Fruit fly (Drosophila melanogaster) whole organism, embryonic: Measurements from ENCODE around the gene CG42263.

Experiments used
- CG10274 ChIP-seq: fragments of 200-800 bp; sonication (Bioruptor generic); optimal IDR thresholded peaks from 3 replicates; lab custom pipeline; 2017; ENCODE audit warnings: missing biosample characterization, mild to moderate bottlenecking, missing genetic modification characterization
- CG11247 ChIP-seq: fragments of 200-800 bp; sonication (Bioruptor generic); IDR thresholded peaks from 2 replicates; pipeline ENCODE4 v1.3.6; 2022; ENCODE audit warnings: missing biosample characterization, missing genetic modification characterization
- CG11456 ChIP-seq: fragments of 200-800 bp; sonication (Bioruptor generic); IDR thresholded peaks from 3 replicates; pipeline ENCODE4 v1.3.6; 2022; ENCODE audit warnings: missing biosample characterization, missing genetic modification characterization
- CG14050 ChIP-seq: fragments of 200-800 bp; sonication (Bioruptor generic); IDR thresholded peaks from 3 replicates; pipeline ENCODE4 v1.3.6; 2022; ENCODE audit warnings: missing biosample characterization, missing genetic modification characterization
- CG15479 ChIP-seq: fragments of 200-800 bp; sonication (Bioruptor generic); optimal IDR thresholded peaks from 3 replicates; lab custom pipeline; 2019; ENCODE audit warnings: missing biosample characterization, mild to moderate bottlenecking, missing genetic modification characterization, moderate library complexity
- CG16813 ChIP-seq: fragments of 200-800 bp; sonication (Bioruptor generic); IDR thresholded peaks from 3 replicates; pipeline ENCODE4 v1.3.6; 2022; ENCODE audit warnings: missing biosample characterization, missing genetic modification characterization; ENCODE audit not compliant: partially characterized antibody
- CG30020 ChIP-seq: fragments of 200-800 bp; optimal IDR thresholded peaks from 2 replicates; lab custom pipeline; 2019; ENCODE audit warnings: missing biosample characterization, mild to moderate bottlenecking, missing genetic modification characterization, moderate library complexity
- CG30431 ChIP-seq: fragments of 200-800 bp; sonication (Bioruptor generic); optimal IDR thresholded peaks from 2 replicates; lab custom pipeline; 2017; ENCODE audit warnings: missing biosample characterization, missing genetic modification characterization
- CG3281 ChIP-seq: fragments of 200-800 bp; sonication (Bioruptor generic); optimal IDR thresholded peaks from 3 replicates; lab custom pipeline; 2017; ENCODE audit warnings: missing biosample characterization, mild to moderate bottlenecking, missing genetic modification characterization
- CG3407 ChIP-seq: fragments of 200-800 bp; sonication (Bioruptor generic); optimal IDR thresholded peaks from 2 replicates; lab custom pipeline; 2018; ENCODE audit warnings: missing biosample characterization, mild to moderate bottlenecking, missing genetic modification characterization
- CG42726 ChIP-seq: fragments of 200-800 bp; sonication (Bioruptor generic); IDR thresholded peaks from 2 replicates; pipeline ENCODE4 v1.3.6; 2022; ENCODE audit warnings: missing biosample characterization, missing genetic modification characterization; ENCODE audit not compliant: partially characterized antibody
- CG6654 ChIP-seq: fragments of 200-800 bp; sonication (Bioruptor generic); optimal IDR thresholded peaks from 2 replicates; lab custom pipeline; 2017; ENCODE audit warnings: missing biosample characterization, mild to moderate bottlenecking, missing genetic modification characterization
- CG6791 ChIP-seq: fragments of 200-800 bp; sonication (Bioruptor generic); IDR thresholded peaks from 3 replicates; pipeline ENCODE4 v1.3.6; 2022; ENCODE audit warnings: missing biosample characterization, missing genetic modification characterization; ENCODE audit not compliant: partially characterized antibody
- CG6854 ChIP-seq: fragments of 200-800 bp; sonication (Bioruptor generic); optimal IDR thresholded peaks from 3 replicates; lab custom pipeline; 2017; ENCODE audit warnings: missing biosample characterization, mild to moderate bottlenecking, missing genetic modification characterization
- CG7928 ChIP-seq: fragments of 200-800 bp; sonication (Bioruptor generic); optimal IDR thresholded peaks from 2 replicates; lab custom pipeline; 2017; ENCODE audit warnings: missing biosample characterization, mild to moderate bottlenecking, missing genetic modification characterization
- CG8478 ChIP-seq: fragments of >200 bp; optimal IDR thresholded peaks from 2 replicates; lab custom pipeline; 2018
- CG9609 ChIP-seq: fragments of 200-800 bp; sonication (Bioruptor generic); optimal IDR thresholded peaks from 3 replicates; lab custom pipeline; 2016; ENCODE audit warnings: missing biosample characterization, missing genetic modification characterization
- HLH4C ChIP-seq: fragments of 200-800 bp; sonication (Bioruptor generic); IDR thresholded peaks from 3 replicates; pipeline ENCODE4 v1.3.6; 2022; ENCODE audit warnings: missing biosample characterization, missing genetic modification characterization; ENCODE audit not compliant: partially characterized antibody
- HLH54F ChIP-seq: fragments of 200-800 bp; sonication (Bioruptor generic); optimal IDR thresholded peaks from 3 replicates; lab custom pipeline; 2016; ENCODE audit warnings: missing biosample characterization, missing genetic modification characterization
- Hr39 ChIP-seq: fragments of >200 bp; optimal IDR thresholded peaks from 2 replicates; lab custom pipeline; 2017
- Hr51 ChIP-seq, 2 experiments: fragments of 200-800 bp; sonication (Bioruptor generic); optimal IDR thresholded peaks; 2 replicates in 1 of 2; 3 replicates in 1 of 2; lab custom pipeline; 2016 to 2018; ENCODE audit warnings: missing biosample characterization in 2 of 2, missing genetic modification characterization in 2 of 2, mild to moderate bottlenecking in 1 of 2, moderate library complexity in 1 of 2
- Hr78 ChIP-seq, 2 experiments: fragments of 200-800 bp in 1 of 2; fragments of >200 bp in 1 of 2; sonication (Bioruptor generic) in 1 of 2; optimal IDR thresholded peaks; 2 replicates each; lab custom pipeline; 2017 to 2019; ENCODE audit warnings: missing biosample characterization in 2 of 2, missing genetic modification characterization in 2 of 2, mild to moderate bottlenecking in 1 of 2, moderate library complexity in 1 of 2
- Med ChIP-seq: fragments of 200-800 bp; sonication (Bioruptor generic); peaks from one replicate; lab custom pipeline; 2016; ENCODE audit warnings: missing biosample characterization, missing genetic modification characterization, mild to moderate bottlenecking, inconsistent platforms, moderate library complexity
- Meics ChIP-seq: fragments of 200-800 bp; sonication (Bioruptor generic); optimal IDR thresholded peaks from 2 replicates; lab custom pipeline; 2017; ENCODE audit warnings: missing biosample characterization, mild to moderate bottlenecking, missing genetic modification characterization
- NC2β ChIP-seq: fragments of 200-800 bp; sonication (Bioruptor generic); optimal IDR thresholded peaks from 2 replicates; lab custom pipeline; 2016; ENCODE audit warnings: missing biosample characterization, missing genetic modification characterization
- Neu2 ChIP-seq: fragments of 200-800 bp; sonication (Bioruptor generic); optimal IDR thresholded peaks from 3 replicates; lab custom pipeline; 2016; ENCODE audit warnings: missing biosample characterization, missing genetic modification characterization, borderline replicate concordance
- Rfx ChIP-seq: fragments of 200-800 bp; sonication (Bioruptor generic); IDR thresholded peaks from 2 replicates; pipeline ENCODE4 v1.3.6; 2022; ENCODE audit warnings: missing biosample characterization, missing genetic modification characterization
- Sox102F ChIP-seq: fragments of 200-800 bp; sonication (Bioruptor generic); optimal IDR thresholded peaks from 2 replicates; lab custom pipeline; 2018; ENCODE audit warnings: missing biosample characterization, mild to moderate bottlenecking, missing genetic modification characterization, moderate library complexity
- Sry-δ ChIP-seq: fragments of 200-800 bp; sonication (Bioruptor generic); optimal IDR thresholded peaks from 2 replicates; lab custom pipeline; 2016; ENCODE audit warnings: missing biosample characterization, missing genetic modification characterization
- Vsx1 ChIP-seq: fragments of 200-800 bp; sonication (Bioruptor generic); optimal IDR thresholded peaks from 2 replicates; lab custom pipeline; 2017; ENCODE audit warnings: missing biosample characterization, mild to moderate bottlenecking, missing genetic modification characterization, missing genetic modification reagents
- Xrp1 ChIP-seq: fragments of 200-800 bp; sonication (Bioruptor generic); IDR thresholded peaks from 2 replicates; pipeline ENCODE4 v1.3.6; 2022; ENCODE audit warnings: missing biosample characterization, missing genetic modification characterization
- az2 ChIP-seq: fragments of 200-800 bp; sonication (Bioruptor generic); optimal IDR thresholded peaks from 3 replicates; lab custom pipeline; 2016; ENCODE audit warnings: missing biosample characterization, missing genetic modification characterization
- bigmax ChIP-seq: fragments of 200-800 bp; sonication (Bioruptor generic); optimal IDR thresholded peaks from 2 replicates; lab custom pipeline; 2018; ENCODE audit warnings: missing biosample characterization, mild to moderate bottlenecking, missing genetic modification characterization
- caup ChIP-seq: fragments of 200-800 bp; sonication (Bioruptor generic); optimal IDR thresholded peaks from 3 replicates; lab custom pipeline; 2017; ENCODE audit warnings: missing biosample characterization, mild to moderate bottlenecking, missing genetic modification characterization, moderate library complexity; ENCODE audit not compliant: severe bottlenecking
- cwo ChIP-seq: fragments of 200-800 bp; sonication (Bioruptor generic); optimal IDR thresholded peaks from 3 replicates; lab custom pipeline; 2017; ENCODE audit warnings: missing biosample characterization, missing genetic modification characterization, mild to moderate bottlenecking, moderate library complexity, missing genetic modification reagents
- fu2 ChIP-seq: fragments of 200-800 bp; sonication (Bioruptor generic); optimal IDR thresholded peaks from 2 replicates; lab custom pipeline; 2016; ENCODE audit warnings: missing biosample characterization, missing genetic modification characterization
- grau ChIP-seq: fragments of 200-800 bp; optimal IDR thresholded peaks from 3 replicates; lab custom pipeline; 2019; ENCODE audit warnings: missing biosample characterization, mild to moderate bottlenecking, missing genetic modification characterization, moderate library complexity
- hth ChIP-seq: fragments of >200 bp; optimal IDR thresholded peaks from 2 replicates; lab custom pipeline; 2017; ENCODE audit warnings: inconsistent platforms
- lola ChIP-seq, 3 experiments: fragments of >200 bp in 2 of 3; fragments of 200-800 bp in 1 of 3; sonication (Bioruptor generic) in 1 of 3; optimal IDR thresholded peaks; 2 replicates each; lab custom pipeline; 2017 to 2019; ENCODE audit warnings: missing biosample characterization in 3 of 3, missing genetic modification characterization in 3 of 3, mild to moderate bottlenecking in 1 of 3, moderate library complexity in 1 of 3
- nerfin-1 ChIP-seq: fragments of 200-800 bp; sonication (Bioruptor generic); optimal IDR thresholded peaks from 3 replicates; lab custom pipeline; 2019; ENCODE audit warnings: missing biosample characterization, mild to moderate bottlenecking, missing genetic modification characterization, moderate library complexity
- p53 ChIP-seq: fragments of 200-800 bp; sonication (Bioruptor generic); optimal IDR thresholded peaks from 2 replicates; lab custom pipeline; 2016; ENCODE audit warnings: missing biosample characterization, missing genetic modification characterization
- ro ChIP-seq: fragments of 200-800 bp; sonication (Bioruptor generic); IDR thresholded peaks from 2 replicates; pipeline ENCODE4 v1.3.6; 2022; ENCODE audit warnings: missing biosample characterization, missing genetic modification characterization
- row ChIP-seq: fragments of 200-800 bp; sonication (Bioruptor generic); IDR thresholded peaks from 3 replicates; pipeline ENCODE4 v1.3.6; 2022; ENCODE audit warnings: missing biosample characterization, missing genetic modification characterization
- run ChIP-seq: fragments of 200-800 bp; sonication (Bioruptor generic); optimal IDR thresholded peaks from 3 replicates; lab custom pipeline; 2018; ENCODE audit warnings: missing biosample characterization, mild to moderate bottlenecking, missing genetic modification characterization
- sc ChIP-seq, 3 experiments: fragments of >200 bp in 2 of 3; fragments of 200-800 bp in 1 of 3; sonication (Bioruptor generic) in 1 of 3; optimal IDR thresholded peaks; 2 replicates in 2 of 3; 3 replicates in 1 of 3; lab custom pipeline; 2017; ENCODE audit warnings: mild to moderate bottlenecking in 1 of 3, missing biosample characterization in 1 of 3, missing genetic modification characterization in 1 of 3, missing genetic modification reagents in 1 of 3
- sens ChIP-seq: fragments of 200-800 bp; sonication (Bioruptor generic); peaks from one replicate; lab custom pipeline; 2016; ENCODE audit warnings: missing biosample characterization, missing genetic modification characterization
- sqz ChIP-seq: fragments of 200-800 bp; sonication (Bioruptor generic); optimal IDR thresholded peaks from 3 replicates; lab custom pipeline; 2018; ENCODE audit warnings: missing biosample characterization, mild to moderate bottlenecking, missing genetic modification characterization
- yki ChIP-seq: fragments of >200 bp; optimal IDR thresholded peaks from 3 replicates; lab custom pipeline; 2018

The CG42263 gene

dm6 chr3L:19907706-19908070, 47.9 kb downstream of the CG42263 start (continued):
- TF ChIP-seq CG30020 (tag; lab: Kevin White, UChicago) (no peak), Med (GFP tag; lab: Kevin White, UChicago) (no peak), grau (tag; lab: Kevin White, UChicago) (no peak), CG6654 (no peak), Hr78 (GFP tag; optimal IDR thresholded peaks at IDR 0.05; lab: Kevin White, UChicago) (no peak), bigmax (no peak), CG14050 (GFP tag; lab: Robert Waterston, UW) (0 out of 3 replicates have a peak, but pooled peaks have one; percentile 2), caup (GFP tag; lab: Kevin White, UChicago) (no peak), Vsx1 (GFP tag; lab: Kevin White, UChicago) (no peak), CG7928 (GFP tag; lab: Kevin White, UChicago) (no peak), CG3407 (GFP tag; lab: Kevin White, UChicago) (no peak), Hr51 (GFP tag; optimal IDR thresholded peaks at IDR 0.05; lab: Kevin White, UChicago) (no peak), row (GFP tag; lab: Robert Waterston, UW) (no peak), Rfx (GFP tag; lab: Robert Waterston, UW) (no peak), sens (GFP tag; lab: Kevin White, UChicago) (peak; percentile 70), fu2 (GFP tag; lab: Kevin White, UChicago) (no peak), CG9609 (GFP tag; lab: Kevin White, UChicago) (no peak), CG6854 (GFP tag; lab: Kevin White, UChicago) (no peak), Meics (GFP tag; lab: Kevin White, UChicago) (no peak), p53 (GFP tag; lab: Kevin White, UChicago) (no peak), sqz (GFP tag; lab: Kevin White, UChicago) (no peak)

- TF ChIP-seq Neu2 (no peak), CG11456 (GFP tag; lab: Robert Waterston, UW) (peak; percentile 62; the same call in 1 of the 3 replicates), Hr39 (lab: Kevin White, UChicago) (no peak), Sry-δ (GFP tag; lab: Kevin White, UChicago) (peak; percentile 23), CG11247 (GFP tag; lab: Robert Waterston, UW) (peak; percentile 79), CG6791 (no peak), az2 (no peak), Sox102F (GFP tag; lab: Kevin White, UChicago) (peak; percentile 44), bigmax (peak; percentile 1), CG3281 (GFP tag; lab: Kevin White, UChicago) (peak; percentile 67), HLH4C (no peak), Xrp1 (peak; percentile 78), run (tag; lab: Kevin White, UChicago) (no peak), NC2β (GFP tag; lab: Kevin White, UChicago) (peak; percentile 79), HLH54F (peak; percentile 0), hth (no peak), CG30431 (GFP tag; lab: Kevin White, UChicago) (no peak), nerfin-1 (tag; lab: Kevin White, UChicago) (peak; percentile 46), CG42726 (no peak), ro (GFP tag; lab: Robert Waterston, UW) (no peak), CG16813 (no peak), CG10274 (GFP tag; lab: Kevin White, UChicago) (peak; percentile 18), CG8478 (lab: Kevin White, UChicago) (no peak), sc (optimal IDR thresholded peaks at IDR 0.05; lab: Kevin White, UChicago) (no peak), sc (GFP tag; optimal IDR thresholded peaks at IDR 0.05; lab: Kevin White, UChicago) (peak; percentile 54), yki (lab: Kevin White, UChicago) (no peak), lola (GFP tag; optimal IDR thresholded peaks at IDR 0.05; lab: Kevin White, UChicago) (peak in 1 of 3 experiments; percentile 56), CG15479 (GFP tag; lab: Kevin White, UChicago) (peak; percentile 60), cwo (peak; percentile 46)
Observed at dm6 chr3L:19906780-19907705, 48.6 kb downstream of the CG42263 start.
